Worm (Caenorhabditis elegans): ENCODE data around the gene mrpl-41.

DNA sequence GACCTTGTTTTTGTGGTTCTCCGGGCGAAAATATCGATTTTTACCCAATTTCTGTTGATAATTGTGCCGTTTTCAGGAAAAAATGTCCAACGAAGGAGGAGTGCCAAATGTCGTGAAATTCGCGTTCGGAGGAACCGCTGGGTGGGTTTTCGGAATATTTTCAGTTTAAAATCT, 2.3 kb upstream of the mrpl-41 start, which contains the start of gene misc-1:
- TF ChIP-seq dao-5 (tag; optimal IDR thresholded peaks at IDR 0.05) (no peak), W03F9.2 (tag; optimal IDR thresholded peaks at IDR 0.05) (no peak)
